Fruit fly (Drosophila melanogaster) Kc167 (cell line): Measurements from ENCODE around the gene tadr.

ENCODE experiments used
- Myc ChIP-seq: fragments of >200 bp; optimal IDR thresholded peaks from 2 replicates; lab custom pipeline; 2017; ENCODE audit warnings: missing external identifiers
- Sin3A ChIP-seq: fragments of >200 bp; optimal IDR thresholded peaks from 2 replicates; lab custom pipeline; 2018; ENCODE audit warnings: missing external identifiers
- insv ChIP-seq: fragments of >200 bp; optimal IDR thresholded peaks from 3 replicates; lab custom pipeline; 2018; ENCODE audit warnings: missing external identifiers
- psq ChIP-seq: fragments of >200 bp; optimal IDR thresholded peaks from 2 replicates; lab custom pipeline; 2017; ENCODE audit warnings: missing external identifiers
- ttk ChIP-seq: sonication (Bioruptor generic); optimal IDR thresholded peaks from 2 replicates; lab custom pipeline; 2017; ENCODE audit warnings: missing external identifiers

DNA sequence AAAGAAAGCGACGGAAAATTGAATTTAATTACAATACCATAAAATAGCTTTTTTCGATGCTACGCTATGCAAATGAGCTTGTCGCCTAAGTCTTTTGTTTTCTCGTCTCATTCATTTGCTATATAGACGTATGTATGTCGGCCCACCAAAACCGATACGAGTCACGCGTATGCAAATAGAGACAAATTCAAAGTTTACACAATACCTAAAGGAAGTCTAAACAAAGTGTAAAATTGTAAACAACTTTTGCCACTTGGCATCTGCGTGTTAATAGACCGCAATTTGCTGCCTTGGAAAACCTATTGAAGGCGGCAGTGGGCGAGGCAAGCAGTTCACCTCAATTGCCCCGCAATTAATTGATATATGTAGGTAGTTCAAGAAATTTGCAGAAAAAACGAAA lies 12.6 kb upstream of the tadr start:
- TF ChIP-seq Sin3A (lab: Kevin White, UChicago) (no peak), ttk (lab: Kevin White, UChicago) (no peak), insv (lab: Kevin White, UChicago) (no peak), psq (lab: Kevin White, UChicago) (no peak), Myc (lab: Kevin White, UChicago) (no peak)
